Worm (Caenorhabditis elegans): Measurements from ENCODE around the gene F40G12.7.

DNA sequence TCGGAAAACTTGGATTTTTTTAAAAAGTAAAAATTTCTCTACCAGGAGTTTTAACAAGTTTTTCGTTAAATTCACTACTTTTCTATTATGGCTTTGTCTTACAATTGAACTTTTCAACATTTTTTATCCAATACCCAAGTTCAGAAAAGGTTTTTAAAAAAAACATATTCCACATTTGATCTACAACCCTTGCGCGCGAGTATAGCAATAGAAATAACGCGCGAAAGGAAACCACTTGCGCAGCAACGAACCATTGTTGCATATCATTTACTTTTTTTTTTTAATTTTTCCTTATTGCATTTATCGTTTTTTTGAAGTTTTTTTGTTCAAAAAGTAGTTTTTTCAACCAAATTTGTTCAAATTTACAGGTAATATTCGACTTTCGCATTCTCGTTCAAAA, 11.4 kb downstream of the F40G12.7 start, which contains the start of gene F40G12.11:
- no peak for TF ChIP-seq klf-2 (GFP tag; conservative IDR thresholded peaks at IDR 0.05)
- TF ChIP-seq flt-1 (GFP tag; IDR thresholded peaks at IDR 0.05): no peak
- no peak for TF ChIP-seq med-1 (GFP tag; optimal IDR thresholded peaks at IDR 0.05; ENCODE audit: insufficient read depth)
- no peak for TF ChIP-seq ztf-23 (GFP tag; IDR thresholded peaks at IDR 0.05)

Measured in whole organism, midembryonic.